Fruit fly (Drosophila melanogaster) whole organism, prepupa: ENCODE measurements around the gene CG15531.

ENCODE experiments used
- CG10669 ChIP-seq: fragments of 200-800 bp; sonication (Bioruptor generic); optimal IDR thresholded peaks from 3 replicates; lab custom pipeline; 2018; ENCODE audit warnings: missing biosample characterization, mild to moderate bottlenecking, missing genetic modification characterization, moderate library complexity
- CG11902 ChIP-seq: fragments of 200-800 bp; sonication (Bioruptor generic); optimal IDR thresholded peaks from 3 replicates; lab custom pipeline; 2016; ENCODE audit warnings: missing biosample characterization, missing genetic modification characterization
- CG32006 ChIP-seq: fragments of 200-800 bp; sonication (Bioruptor generic); optimal IDR thresholded peaks from 3 replicates; lab custom pipeline; 2017; ENCODE audit warnings: missing biosample characterization, mild to moderate bottlenecking, missing genetic modification characterization
- CG6276 ChIP-seq: fragments of 200-800 bp; sonication (Bioruptor generic); optimal IDR thresholded peaks from 2 replicates; lab custom pipeline; 2017; ENCODE audit warnings: missing biosample characterization, mild to moderate bottlenecking, missing genetic modification characterization
- CG6792 ChIP-seq: fragments of 200-800 bp; sonication (Bioruptor generic); optimal IDR thresholded peaks from 3 replicates; lab custom pipeline; 2016; ENCODE audit warnings: missing biosample characterization, missing genetic modification characterization
- Ets96B ChIP-seq: fragments of 200-800 bp; optimal IDR thresholded peaks from 2 replicates; lab custom pipeline; 2019; ENCODE audit warnings: missing biosample characterization, mild to moderate bottlenecking, missing genetic modification characterization, moderate library complexity
- cyc ChIP-seq: fragments of 200-800 bp; sonication (Bioruptor generic); optimal IDR thresholded peaks from 3 replicates; lab custom pipeline; 2016; ENCODE audit warnings: missing biosample characterization, missing genetic modification characterization
- eg ChIP-seq: fragments of 200-800 bp; sonication (Bioruptor generic); IDR thresholded peaks from 3 replicates; pipeline ENCODE4 v1.3.6; 2022; ENCODE audit warnings: missing biosample characterization, missing genetic modification characterization
- fkh ChIP-seq: fragments of 200-800 bp; sonication (Bioruptor generic); optimal IDR thresholded peaks from 3 replicates; lab custom pipeline; 2017; ENCODE audit warnings: missing biosample characterization, mild to moderate bottlenecking, missing genetic modification characterization, moderate library complexity

DNA sequence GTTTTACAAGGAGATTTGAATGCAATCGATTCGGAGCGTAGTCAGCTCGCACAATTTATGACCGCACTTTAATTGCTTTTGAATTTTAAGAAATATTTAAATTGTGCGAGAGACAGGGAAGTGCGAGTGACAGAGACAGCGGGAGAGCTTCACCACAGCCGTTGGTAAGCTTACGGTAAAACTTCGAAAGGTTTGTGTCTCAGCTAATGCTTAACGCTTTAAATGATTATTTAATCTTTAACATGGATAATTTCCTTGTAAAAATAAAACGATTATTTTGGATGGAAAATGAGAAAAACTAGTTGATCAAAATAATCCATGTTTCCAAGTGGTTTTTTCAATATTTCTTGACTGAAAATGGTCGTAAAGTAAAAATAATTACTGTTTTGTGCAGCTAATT is 45.4 kb downstream of the CG15531 start:
- TF ChIP-seq CG11902 (GFP tag; lab: Kevin White, UChicago) (no peak), eg (GFP tag; lab: Robert Waterston, UW) (no peak), CG10669 (GFP tag; lab: Kevin White, UChicago) (no peak), Ets96B (no peak), cyc (GFP tag; lab: Kevin White, UChicago) (no peak), CG32006 (GFP tag; lab: Kevin White, UChicago) (no peak), fkh (GFP tag; lab: Kevin White, UChicago) (no peak), CG6276 (no peak), CG6792 (GFP tag; lab: Kevin White, UChicago) (no peak)
